Fruit fly (Drosophila melanogaster): ENCODE measurements around the gene CG6961.

DNA sequence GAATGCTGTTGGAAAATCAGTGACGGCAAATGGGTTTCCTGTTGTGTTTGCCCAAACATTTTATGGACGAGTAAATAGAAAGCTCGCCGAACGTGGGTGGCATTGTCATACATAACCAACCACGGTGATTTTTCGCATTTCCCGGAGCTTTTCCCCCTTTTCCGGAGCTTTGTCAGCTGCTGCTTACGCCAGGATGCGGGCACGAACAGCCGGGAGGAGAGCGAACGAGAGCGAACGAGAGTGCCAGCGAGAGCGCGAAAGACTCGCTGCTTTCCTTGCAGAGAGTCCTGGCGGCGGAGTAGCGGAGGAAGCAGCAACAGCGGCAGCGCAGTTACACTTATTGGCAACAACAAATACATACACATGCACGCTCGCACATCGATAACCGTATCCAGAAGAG lies 18.4 kb upstream of the CG6961 start, which contains the start of gene CG7058:
- TF ChIP-seq bab1 (GFP tag; optimal IDR thresholded peaks at IDR 0.05), result no peak
- TF ChIP-seq CG11617 (GFP tag; optimal IDR thresholded peaks at IDR 0.05), result no peak
- no peak for TF ChIP-seq pad (GFP tag; optimal IDR thresholded peaks at IDR 0.05)
- no peak for TF ChIP-seq Crg-1 (GFP tag; optimal IDR thresholded peaks at IDR 0.05)
